Worm (Caenorhabditis elegans) whole organism, L4 larva: Measurements from ENCODE around the gene srd-25.

ENCODE experiments used
- T26A8.4 ChIP-seq: fragments of 200-800 bp; sonication (Bioruptor generic); IDR thresholded peaks from 2 replicates; pipeline ENCODE4 v1.3.6; 2022; ENCODE audit warnings: missing genetic modification characterization, missing compliant biosample characterization
- aha-1 ChIP-seq: fragments of 150-350 bp; peaks from one replicate; lab custom pipeline; 2014; ENCODE audit warnings: missing biosample characterization, missing genetic modification characterization
- lin-29 ChIP-seq: fragments of 200-800 bp; sonication (Bioruptor generic); IDR thresholded peaks from 2 replicates; pipeline ENCODE4 v1.3.6; 2022; ENCODE audit warnings: missing genetic modification reagents, missing genetic modification characterization, missing compliant biosample characterization
- nhr-6 ChIP-seq: fragments of 150-350 bp; optimal IDR thresholded peaks from 2 replicates; lab custom pipeline; 2014; ENCODE audit warnings: missing biosample characterization, missing genetic modification characterization
- skn-1 ChIP-seq: fragments of 150-350 bp; optimal IDR thresholded peaks from 2 replicates; lab custom pipeline; 2014; ENCODE audit warnings: missing biosample characterization, missing genetic modification characterization
- snpc-4 ChIP-seq: fragments of 150-350 bp; optimal IDR thresholded peaks from 2 replicates; lab custom pipeline; 2014; ENCODE audit warnings: missing biosample characterization, missing genetic modification characterization

DNA sequence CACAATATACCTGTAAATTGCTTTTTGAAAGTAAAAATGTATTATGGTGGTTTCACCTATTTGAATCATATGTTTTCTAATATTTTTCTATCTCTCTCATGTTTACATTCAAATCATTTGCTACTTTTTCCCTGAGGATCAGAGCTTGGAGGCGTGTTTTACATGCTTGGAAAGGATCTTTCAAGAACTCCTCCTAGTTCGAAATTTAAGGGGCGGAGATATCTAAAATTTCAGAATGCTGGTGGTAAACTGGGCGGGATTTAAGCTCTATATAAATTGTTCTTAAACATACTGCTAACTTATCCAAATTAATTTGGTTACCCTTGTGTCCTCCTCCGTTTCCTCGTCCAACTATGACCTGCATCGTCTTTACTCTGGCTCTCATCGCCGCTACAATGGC is 36.1 kb downstream of the srd-25 start, which contains the start of gene C12D5.5:
- no peak for TF ChIP-seq skn-1 (tag; lab: Kevin White, UChicago)
- TF ChIP-seq lin-29 (GFP tag; lab: Robert Waterston, UW): no peak
- TF ChIP-seq nhr-6 (tag; lab: Kevin White, UChicago): no peak
- TF ChIP-seq aha-1 (tag; lab: Kevin White, UChicago): no peak
- TF ChIP-seq snpc-4 (tag; lab: Kevin White, UChicago): no peak
- no peak for TF ChIP-seq T26A8.4 (GFP tag; lab: Robert Waterston, UW)
